Fruit fly (Drosophila melanogaster): ENCODE data around the gene Spase22-23.

Gene Spase22-23

DNA sequence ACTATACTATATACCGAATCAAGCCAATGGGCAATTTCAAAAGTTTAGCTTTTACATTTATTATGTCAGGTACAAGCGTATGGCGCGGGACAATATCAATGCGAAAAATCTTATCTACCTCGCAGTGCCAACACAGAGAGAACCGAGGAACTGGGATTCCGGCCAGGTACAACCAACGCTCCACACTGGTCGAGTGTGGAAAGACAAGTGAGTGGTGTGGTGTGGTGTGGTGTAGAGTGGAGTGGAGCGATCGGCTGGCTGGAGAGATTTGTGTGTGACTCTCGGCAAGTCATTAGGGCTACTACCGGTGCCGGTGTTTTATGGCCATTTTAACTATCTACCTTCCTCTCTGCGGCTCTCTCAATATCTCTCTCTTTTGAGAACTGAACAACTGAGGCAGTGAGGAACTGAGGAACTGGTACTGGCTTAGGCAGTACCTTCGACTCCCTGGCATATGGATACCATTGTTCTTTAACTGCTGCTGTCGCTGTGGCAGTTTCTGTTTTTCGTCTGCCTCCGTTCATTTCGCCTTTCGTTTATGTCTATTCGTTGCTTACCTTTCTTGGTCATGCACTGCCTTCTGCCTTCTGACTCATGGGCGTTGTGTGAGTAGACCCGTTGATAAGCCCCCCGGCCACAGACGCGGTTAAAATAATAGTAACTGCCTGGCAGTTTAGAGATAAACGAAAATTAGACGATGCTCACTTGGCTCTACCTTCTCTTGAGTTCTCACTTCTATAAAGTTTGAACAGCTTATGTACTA, 29.6 kb upstream of the Spase22-23 start (continued):
- no peak; the same call in 1 of the 3 replicates for TF ChIP-seq CG34224 (GFP tag; IDR thresholded peaks at IDR 0.05; ENCODE audit: partially characterized antibody)
- peak; percentile 85 for TF ChIP-seq CG9876 (GFP tag; optimal IDR thresholded peaks at IDR 0.05)

DNA sequence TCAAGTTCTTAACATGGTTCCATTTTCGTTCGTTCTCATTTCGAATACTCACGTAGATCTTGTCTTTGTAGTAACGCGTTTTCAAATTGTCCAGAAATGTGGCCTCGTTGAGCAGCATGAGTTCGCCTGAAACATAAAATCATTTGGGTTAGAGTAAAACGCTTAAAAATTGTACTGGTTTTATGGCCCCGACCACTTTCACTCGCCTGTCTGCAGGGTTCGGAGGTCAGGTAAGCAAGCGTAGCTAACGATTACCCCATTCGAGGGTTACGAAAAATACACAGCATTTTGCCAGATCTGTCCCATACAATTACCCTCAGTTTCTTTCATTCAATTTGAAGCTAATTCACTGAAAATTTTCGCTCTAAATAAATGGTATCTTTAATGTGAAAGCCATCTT, 28.5 kb upstream of the Spase22-23 start:
- TF ChIP-seq CG3407 (GFP tag; optimal IDR thresholded peaks at IDR 0.05) (no peak), cad (GFP tag; optimal IDR thresholded peaks at IDR 0.05) (peak; percentile 93), CG11696 (GFP tag; IDR thresholded peaks at IDR 0.05) (no peak), ap (GFP tag; IDR thresholded peaks at IDR 0.05) (no peak), CG4854 (GFP tag; optimal IDR thresholded peaks at IDR 0.05) (no peak), HLH4C (GFP tag; IDR thresholded peaks at IDR 0.05; ENCODE audit: partially characterized antibody) (no peak), klu (GFP tag; IDR thresholded peaks at IDR 0.05) (no peak), CG10654 (GFP tag; optimal IDR thresholded peaks at IDR 0.05) (no peak), gcm2 (GFP tag; optimal IDR thresholded peaks at IDR 0.05) (no peak), Lim3 (GFP tag; IDR thresholded peaks at IDR 0.05) (no peak), CG8388 (GFP tag; optimal IDR thresholded peaks at IDR 0.05) (no peak), CG18619 (GFP tag; optimal IDR thresholded peaks at IDR 0.05) (no peak), CG11504 (tag; optimal IDR thresholded peaks at IDR 0.05) (no peak), CG10321 (GFP tag; IDR thresholded peaks at IDR 0.05) (no peak), zen (tag; optimal IDR thresholded peaks at IDR 0.05) (peak; percentile 60), jing (GFP tag; optimal IDR thresholded peaks at IDR 0.05) (no peak), CG13287 (GFP tag; IDR thresholded peaks at IDR 0.05; ENCODE audit: partially characterized antibody) (no peak), CG6765 (GFP tag; optimal IDR thresholded peaks at IDR 0.05) (no peak), Elba2 (GFP tag; optimal IDR thresholded peaks at IDR 0.05) (peak; percentile 31), Hr78 (GFP tag; optimal IDR thresholded peaks at IDR 0.05) (peak in 1 of 2 experiments; percentile 49)

DNA sequence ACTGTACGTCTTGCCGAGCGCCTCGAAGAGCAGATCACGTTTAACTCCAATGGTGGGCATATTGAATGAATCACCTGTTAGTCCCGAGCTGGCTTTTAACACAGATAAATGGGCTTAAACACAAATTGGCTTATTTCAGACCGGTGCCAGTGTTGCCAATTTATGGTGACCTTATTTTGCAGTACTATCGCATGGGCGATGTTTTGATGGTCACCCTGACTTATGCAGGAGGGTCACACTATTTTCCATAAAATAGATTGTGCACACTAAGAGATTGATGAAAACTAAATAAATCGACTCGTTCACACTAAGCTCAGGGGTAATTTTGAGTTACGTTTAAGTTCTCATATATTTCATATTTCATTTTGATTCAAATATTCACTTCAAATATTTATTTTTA, 22.7 kb upstream of the Spase22-23 start, which contains the start of gene beta-PheRS:
Gene beta-PheRS, minus strand, starts transcription at position 186 of the 400 bp plus-strand sequence.
- TF ChIP-seq Ada2b (GFP tag; IDR thresholded peaks at IDR 0.05) (peak; percentile 52), CG3163 (GFP tag; optimal IDR thresholded peaks at IDR 0.05) (peak; percentile 48), HmgD (GFP tag; optimal IDR thresholded peaks at IDR 0.05) (peak; percentile 68), slp2 (GFP tag; optimal IDR thresholded peaks at IDR 0.05) (peak; percentile 29), Kr (GFP tag; optimal IDR thresholded peaks at IDR 0.05) (no peak), CG3995 (GFP tag; optimal IDR thresholded peaks at IDR 0.05) (peak; percentile 83), dati (GFP tag; IDR thresholded peaks at IDR 0.05) (no peak), zen2 (GFP tag; IDR thresholded peaks at IDR 0.05; ENCODE audit: partially characterized antibody) (peak; percentile 89), CG14667 (GFP tag; IDR thresholded peaks at IDR 0.05) (no peak), Doc3 (GFP tag; IDR thresholded peaks at IDR 0.05; ENCODE audit: partially characterized antibody) (peak; percentile 81), CG11247 (GFP tag; IDR thresholded peaks at IDR 0.05) (peak; percentile 32; the same call in 1 of the 2 replicates), CG10274 (GFP tag; optimal IDR thresholded peaks at IDR 0.05) (no peak), BtbVII (GFP tag; optimal IDR thresholded peaks at IDR 0.05) (no peak), Meics (GFP tag; optimal IDR thresholded peaks at IDR 0.05) (no peak), HmgZ (tag; optimal IDR thresholded peaks at IDR 0.05) (peak; percentile 88), GATAe (GFP tag; conservative IDR thresholded peaks at IDR 0.05) (0 out of 2 replicates have a peak, but pooled peaks have one; percentile 32), h (optimal IDR thresholded peaks at IDR 0.05) (no peak), dmrt11E (tag; optimal IDR thresholded peaks at IDR 0.05) (peak; percentile 15), eyg (GFP tag; optimal IDR thresholded peaks at IDR 0.05) (no peak), Adf1 (GFP tag; IDR thresholded peaks at IDR 0.05) (peak; percentile 59), CG9817 (tag; optimal IDR thresholded peaks at IDR 0.05) (peak; percentile 65), crol (GFP tag; IDR thresholded peaks at IDR 0.05) (no peak), CG1233 (GFP tag; optimal IDR thresholded peaks at IDR 0.05) (no peak), Mrtf (GFP tag; IDR thresholded peaks at IDR 0.05) (peak; percentile 48; the same call in 1 of the 3 replicates), Bgb (GFP tag; IDR thresholded peaks at IDR 0.05; ENCODE audit: partially characterized antibody) (peak; percentile 96), hbn (GFP tag; IDR thresholded peaks at IDR 0.05; ENCODE audit: partially characterized antibody) (peak; percentile 87), CG10654 (GFP tag; optimal IDR thresholded peaks at IDR 0.05) (peak; percentile 35)
